Worm (Caenorhabditis elegans): Measurements from ENCODE around the gene erd-2.2.

Gene erd-2.2

ce11 chrIII:5930659-5931058, 23.8 kb downstream of the erd-2.2 start:
- TF ChIP-seq hlh-30 (tag; optimal IDR thresholded peaks at IDR 0.05; ENCODE audit: insufficient read depth) (peak; percentile 14), nhr-237 (tag; optimal IDR thresholded peaks at IDR 0.05) (no peak), daf-16 (GFP tag; optimal IDR thresholded peaks at IDR 0.05) (peak in 1 of 2 experiments; percentile 19), daf-16 (tag; optimal IDR thresholded peaks at IDR 0.05) (no peak)

- TF ChIP-seq php-3 (GFP tag; IDR thresholded peaks at IDR 0.05) (no peak), hlh-11 (tag; optimal IDR thresholded peaks at IDR 0.05) (peak; percentile 15), skn-1 (tag; optimal IDR thresholded peaks at IDR 0.05) (no peak), duxl-1 (tag; optimal IDR thresholded peaks at IDR 0.05; ENCODE audit: poor library complexity) (no peak), nhr-42 (GFP tag; IDR thresholded peaks at IDR 0.05) (no peak), nhr-41 (GFP tag; IDR thresholded peaks at IDR 0.05) (no peak), dve-1 (tag; optimal IDR thresholded peaks at IDR 0.05; ENCODE audit: insufficient read depth) (no peak)
These were observed 24.7 kb downstream of the erd-2.2 start, which contains the start of gene EGAP1.5 for ce11 chrIII:5931433-5931994. Gene EGAP1.5, plus strand, starts transcription at chrIII:5931721.

ce11 chrIII:5932853-5933252, 26.0 kb downstream of the erd-2.2 start, which contains the start of gene zmp-1:
Gene zmp-1, minus strand, starts transcription at chrIII:5932953.
- TF ChIP-seq ztf-11 (tag; optimal IDR thresholded peaks at IDR 0.05) (no peak), tra-1 (GFP tag; IDR thresholded peaks at IDR 0.05) (no peak), daf-16 (GFP tag; optimal IDR thresholded peaks at IDR 0.05) (no peak), daf-16 (tag; optimal IDR thresholded peaks at IDR 0.05) (peak; percentile 67)

ce11 chrIII:5934138-5934658, 27.3 kb downstream of the erd-2.2 start:
- TF ChIP-seq fkh-10 (GFP tag; optimal IDR thresholded peaks at IDR 0.05): peak; percentile 59
- no peak for TF ChIP-seq sdz-12 (GFP tag; optimal IDR thresholded peaks at IDR 0.05)

DNA sequence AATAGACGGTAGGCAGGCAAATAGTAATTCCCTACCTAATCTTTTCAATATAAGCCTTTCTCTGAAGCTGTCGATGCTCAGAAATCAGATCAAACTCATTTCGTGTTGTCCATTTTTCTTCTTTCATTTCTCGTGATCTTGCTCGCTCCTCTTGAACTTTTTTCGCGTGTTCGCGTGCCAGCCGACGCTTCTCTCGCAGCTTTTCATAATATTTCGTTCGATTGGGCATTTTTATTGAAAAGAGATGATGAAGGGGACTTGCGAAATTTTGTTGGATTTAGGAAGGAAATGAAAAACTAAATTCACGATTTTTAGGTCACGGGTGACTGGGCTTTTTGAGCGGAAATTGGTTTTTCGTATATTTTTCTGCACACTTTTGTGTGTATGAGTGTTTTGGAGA, 30.1 kb downstream of the erd-2.2 start, which contains the start of gene EGAP1.1:
Gene EGAP1.1 (minus strand): TSS at position 229 of the 400 bp plus-strand sequence.
- TF ChIP-seq zip-11 (GFP tag; IDR thresholded peaks at IDR 0.05): no peak
- no peak for TF ChIP-seq rbr-2 (tag; optimal IDR thresholded peaks at IDR 0.05)
- TF ChIP-seq Y105C5A.15 (GFP tag; IDR thresholded peaks at IDR 0.05): no peak
- TF ChIP-seq fkh-10 (GFP tag; optimal IDR thresholded peaks at IDR 0.05): no peak
- TF ChIP-seq aha-1 (tag): peak; percentile 70
- TF ChIP-seq lir-3 (tag; optimal IDR thresholded peaks at IDR 0.05): no peak
- TF ChIP-seq nhr-25 (tag; optimal IDR thresholded peaks at IDR 0.05; ENCODE audit: borderline replicate concordance, insufficient read depth): no peak
- peak; percentile 74 for TF ChIP-seq hlh-30 (tag; optimal IDR thresholded peaks at IDR 0.05; ENCODE audit: insufficient read depth)
- no peak for TF ChIP-seq set-16 (GFP tag; IDR thresholded peaks at IDR 0.05)
- TF ChIP-seq hlh-11 (tag; optimal IDR thresholded peaks at IDR 0.05): no peak
- TF ChIP-seq ztf-11 (tag; optimal IDR thresholded peaks at IDR 0.05): no peak

DNA sequence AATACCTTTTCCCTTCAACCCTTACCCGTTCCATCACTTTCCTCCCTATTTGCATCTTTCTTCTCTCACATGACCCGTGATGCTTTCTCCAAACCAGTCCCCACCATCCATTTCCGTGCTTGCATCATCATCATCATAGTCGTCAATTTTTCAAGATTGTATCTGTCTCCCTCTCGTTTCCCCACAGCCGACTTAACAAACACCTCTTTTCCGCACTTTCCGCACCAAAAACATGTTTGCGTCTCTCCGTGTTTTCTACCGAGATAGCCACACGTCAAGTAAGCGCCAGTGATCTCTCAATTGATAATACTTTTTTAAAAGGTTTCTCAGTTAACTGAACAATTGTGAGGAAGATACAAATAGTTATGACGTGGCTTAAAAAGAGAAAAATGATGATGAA, 31.2 kb downstream of the erd-2.2 start:
- TF ChIP-seq zfp-3 (GFP tag; conservative IDR thresholded peaks at IDR 0.05) (0 out of 2 replicates have a peak, but pooled peaks have one; percentile 8), saeg-2 (GFP tag; IDR thresholded peaks at IDR 0.05) (0 out of 2 replicates have a peak, but pooled peaks have one; percentile 54), ama-1 (optimal IDR thresholded peaks at IDR 0.05) (peak; percentile 56), mxl-2 (GFP tag; conservative IDR thresholded peaks at IDR 0.05) (no peak), zip-2 (tag; optimal IDR thresholded peaks at IDR 0.05) (peak; percentile 14), rbr-2 (tag; optimal IDR thresholded peaks at IDR 0.05) (peak; percentile 66), hif-1 (tag; optimal IDR thresholded peaks at IDR 0.05) (peak in 1 of 2 experiments; percentile 53), tra-1 (GFP tag; IDR thresholded peaks at IDR 0.05) (0 out of 2 replicates have a peak, but pooled peaks have one; percentile 11), daf-16 (GFP tag; optimal IDR thresholded peaks at IDR 0.05) (peak in 1 of 2 experiments; percentile 69), daf-16 (tag; optimal IDR thresholded peaks at IDR 0.05) (peak; percentile 90), nhr-77 (tag; optimal IDR thresholded peaks at IDR 0.05) (peak; percentile 12), hmg-1.1 (GFP tag; IDR thresholded peaks at IDR 0.05) (peak; percentile 45; the same call in 1 of the 2 replicates), fos-1 (tag; optimal IDR thresholded peaks at IDR 0.05) (no peak), nhr-28 (tag; optimal IDR thresholded peaks at IDR 0.05) (peak; percentile 85), aha-1 (tag) (peak; percentile 70), ctbp-1 (GFP tag; IDR thresholded peaks at IDR 0.05) (peak; percentile 63; the same call in 1 of the 2 replicates), ceh-44 (GFP tag; IDR thresholded peaks at IDR 0.05) (no peak), nhr-48 (tag; optimal IDR thresholded peaks at IDR 0.05) (peak; percentile 84), arid-1 (GFP tag; conservative IDR thresholded peaks at IDR 0.05) (peak; percentile 9; the same call in 1 of the 2 replicates), mxl-3 (GFP tag; optimal IDR thresholded peaks at IDR 0.05) (peak; percentile 83), lin-38 (GFP tag; IDR thresholded peaks at IDR 0.05) (no peak), dmd-6 (GFP tag; IDR thresholded peaks at IDR 0.05) (peak; percentile 46; the same call in 1 of the 2 replicates)

Data from whole organism, L4 larva.